Worm (Caenorhabditis elegans) whole organism, L4/young adult: ENCODE results near the gene F28H7.2.

Source experiments
- W03F9.2 ChIP-seq: fragments of 150-350 bp; optimal IDR thresholded peaks from 2 replicates; lab custom pipeline; 2014; ENCODE audit warnings: missing biosample characterization, missing genetic modification characterization
- dao-5 ChIP-seq: sonication (generic microtip); optimal IDR thresholded peaks from 2 replicates; lab custom pipeline; 2016; ENCODE audit warnings: missing genotype, missing genetic modification characterization, moderate library complexity, missing compliant biosample characterization
- him-1 ChIP-seq: sonication (generic microtip); optimal IDR thresholded peaks from 2 replicates; lab custom pipeline; 2016; ENCODE audit warnings: missing genotype, missing genetic modification reagents, missing genetic modification characterization, missing compliant biosample characterization

- TF ChIP-seq W03F9.2 (no peak), dao-5 (no peak), him-1 (tag; lab: Kevin White, UChicago) (no peak)
Observed at ce11 chrV:10720876-10721275, 26.8 kb upstream of the F28H7.2 start.
